Worm (Caenorhabditis elegans) whole organism, L3 larva: ENCODE data around the gene fbxa-116.

Source experiments
- aly-2 ChIP-seq: fragments of 150-350 bp; optimal IDR thresholded peaks from 2 replicates; lab custom pipeline; 2014; ENCODE audit warnings: missing biosample characterization, missing genetic modification characterization
- ceh-28 ChIP-seq: fragments of 150-350 bp; optimal IDR thresholded peaks from 2 replicates; lab custom pipeline; 2014; ENCODE audit warnings: missing biosample characterization, missing genetic modification reagents, missing genetic modification characterization
- ceh-82 ChIP-seq: fragments of 150-350 bp; optimal IDR thresholded peaks from 2 replicates; lab custom pipeline; 2014; ENCODE audit warnings: missing biosample characterization, missing genetic modification characterization
- egl-5 ChIP-seq: fragments of 150-350 bp; optimal IDR thresholded peaks from 2 replicates; lab custom pipeline; 2017; ENCODE audit warnings: missing biosample characterization, missing genetic modification reagents, missing genetic modification characterization, inconsistent platforms
- elt-2 ChIP-seq: sonication (generic microtip); optimal IDR thresholded peaks from 2 replicates; lab custom pipeline; 2016; ENCODE audit warnings: missing genetic modification reagents, mild to moderate bottlenecking, missing genetic modification characterization, missing compliant biosample characterization
- elt-3 ChIP-seq, 3 experiments: fragments of 150-350 bp in 1 of 3; sonication (generic microtip) in 2 of 3; optimal IDR thresholded peaks; 2 replicates in 2 of 3; 4 replicates in 1 of 3; lab custom pipeline; 2014 to 2017; ENCODE audit warnings: missing biosample characterization in 3 of 3, missing genetic modification characterization in 3 of 3
- eor-1 ChIP-seq, 2 experiments: fragments of 150-350 bp; optimal IDR thresholded peaks; 2 replicates each; lab custom pipeline; 2014 to 2018; ENCODE audit warnings: missing biosample characterization in 2 of 2, missing genetic modification characterization in 2 of 2
- fkh-10 ChIP-seq: sonication (generic microtip); optimal IDR thresholded peaks from 2 replicates; lab custom pipeline; 2017; ENCODE audit warnings: missing biosample characterization, missing genetic modification reagents, missing genetic modification characterization
- fkh-2 ChIP-seq: fragments of 150-350 bp; optimal IDR thresholded peaks from 2 replicates; lab custom pipeline; 2014; ENCODE audit warnings: missing biosample characterization, missing genetic modification reagents, missing genetic modification characterization
- fos-1 ChIP-seq: fragments of 150-350 bp; optimal IDR thresholded peaks from 2 replicates; lab custom pipeline; 2014; ENCODE audit warnings: missing biosample characterization, missing genetic modification characterization
- jun-1 ChIP-seq: fragments of 150-350 bp; optimal IDR thresholded peaks from 2 replicates; lab custom pipeline; 2014; ENCODE audit warnings: missing biosample characterization, missing genetic modification reagents, missing genetic modification characterization
- lin-39 ChIP-seq: fragments of 150-350 bp; optimal IDR thresholded peaks from 2 replicates; lab custom pipeline; 2018; ENCODE audit warnings: missing biosample characterization, missing genetic modification reagents, missing genetic modification characterization
- mdl-1 ChIP-seq: fragments of 150-350 bp; optimal IDR thresholded peaks from 2 replicates; lab custom pipeline; 2014; ENCODE audit warnings: missing biosample characterization, missing genetic modification characterization
- mml-1 ChIP-seq: fragments of 150-350 bp; sonication (generic microtip); optimal IDR thresholded peaks from 3 replicates; lab custom pipeline; 2014; ENCODE audit warnings: missing biosample characterization, missing genetic modification characterization
- nfya-1 ChIP-seq: sonication (generic microtip); optimal IDR thresholded peaks from 2 replicates; lab custom pipeline; 2017; ENCODE audit warnings: missing genetic modification characterization, mild to moderate bottlenecking, missing compliant biosample characterization, antibody characterized with exemption, moderate library complexity; ENCODE audit not compliant: insufficient read depth
- nhr-11 ChIP-seq: fragments of 150-350 bp; optimal IDR thresholded peaks from 2 replicates; lab custom pipeline; 2014; ENCODE audit warnings: missing biosample characterization, missing genetic modification characterization
- nhr-12 ChIP-seq: fragments of 150-350 bp; optimal IDR thresholded peaks from 2 replicates; lab custom pipeline; 2014; ENCODE audit warnings: missing biosample characterization, missing genetic modification characterization
- nhr-23 ChIP-seq: fragments of 150-350 bp; optimal IDR thresholded peaks from 2 replicates; lab custom pipeline; 2014; ENCODE audit warnings: missing biosample characterization, missing genetic modification reagents, missing genetic modification characterization
- nhr-237 ChIP-seq: fragments of 150-350 bp; optimal IDR thresholded peaks from 2 replicates; lab custom pipeline; 2014; ENCODE audit warnings: missing biosample characterization, missing genetic modification characterization
- nhr-28 ChIP-seq: fragments of 150-350 bp; optimal IDR thresholded peaks from 2 replicates; lab custom pipeline; 2014; ENCODE audit warnings: missing biosample characterization, missing genetic modification characterization
- nhr-43 ChIP-seq: sonication (generic microtip); optimal IDR thresholded peaks from 2 replicates; lab custom pipeline; 2016; ENCODE audit warnings: mild to moderate bottlenecking, missing genetic modification characterization, missing compliant biosample characterization; ENCODE audit not compliant: poor library complexity, severe bottlenecking
- pha-4 ChIP-seq: fragments of 150-350 bp; optimal IDR thresholded peaks from 2 replicates; lab custom pipeline; 2014; ENCODE audit warnings: missing biosample characterization, missing genetic modification reagents, missing genetic modification characterization
- pqm-1 ChIP-seq: fragments of 150-350 bp; optimal IDR thresholded peaks from 2 replicates; lab custom pipeline; 2017; ENCODE audit warnings: missing biosample characterization, missing genetic modification characterization, inconsistent platforms
- skn-1 ChIP-seq: fragments of 150-350 bp; optimal IDR thresholded peaks from 2 replicates; lab custom pipeline; 2014; ENCODE audit warnings: missing biosample characterization, missing genetic modification characterization
- snpc-4 ChIP-seq: fragments of 150-350 bp; optimal IDR thresholded peaks from 2 replicates; lab custom pipeline; 2014; ENCODE audit warnings: missing biosample characterization, missing genetic modification characterization
- unc-39 ChIP-seq: sonication (generic microtip); optimal IDR thresholded peaks from 4 replicates; lab custom pipeline; 2017; ENCODE audit warnings: missing biosample characterization, missing genetic modification characterization
- unc-62 ChIP-seq: fragments of 150-350 bp; sonication (generic microtip); optimal IDR thresholded peaks from 4 replicates; lab custom pipeline; 2014; ENCODE audit warnings: missing biosample characterization, missing genetic modification reagents, missing genetic modification characterization
- zag-1 ChIP-seq: fragments of 150-350 bp; optimal IDR thresholded peaks from 2 replicates; lab custom pipeline; 2014; ENCODE audit warnings: missing biosample characterization, missing genetic modification characterization
- ztf-11 ChIP-seq: fragments of 150-350 bp; optimal IDR thresholded peaks from 2 replicates; lab custom pipeline; 2014; ENCODE audit warnings: missing biosample characterization, missing genetic modification characterization
- ztf-4 ChIP-seq: fragments of 150-350 bp; optimal IDR thresholded peaks from 2 replicates; lab custom pipeline; 2014; ENCODE audit warnings: missing biosample characterization, missing genetic modification characterization

The fbxa-116 gene

DNA sequence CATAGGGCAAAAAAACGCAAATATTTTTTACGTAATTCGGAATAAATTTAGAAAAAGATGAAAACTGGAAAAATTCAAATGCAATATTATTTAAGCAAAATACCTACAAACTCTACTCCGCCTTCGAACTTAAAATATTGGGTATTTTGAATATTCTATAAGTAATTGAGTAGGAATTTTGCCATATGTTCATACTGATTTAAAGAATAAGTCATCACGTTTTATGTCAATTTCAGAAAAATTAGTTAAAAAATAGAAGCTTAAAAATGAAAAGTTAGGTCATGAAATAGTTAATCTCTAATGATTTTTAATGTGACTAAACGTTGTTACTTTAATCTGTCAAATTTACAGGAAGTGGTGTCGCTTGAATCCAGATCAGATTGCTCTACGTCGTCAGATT is 37.3 kb downstream of the fbxa-116 start, which contains the start of gene F19B2.7:
Gene F19B2.7 (plus strand): TSS at position 301 of the 400 bp plus-strand sequence.
- TF ChIP-seq lin-39 (no peak), nhr-43 (no peak), zag-1 (tag; lab: Kevin White, UChicago) (no peak)

DNA sequence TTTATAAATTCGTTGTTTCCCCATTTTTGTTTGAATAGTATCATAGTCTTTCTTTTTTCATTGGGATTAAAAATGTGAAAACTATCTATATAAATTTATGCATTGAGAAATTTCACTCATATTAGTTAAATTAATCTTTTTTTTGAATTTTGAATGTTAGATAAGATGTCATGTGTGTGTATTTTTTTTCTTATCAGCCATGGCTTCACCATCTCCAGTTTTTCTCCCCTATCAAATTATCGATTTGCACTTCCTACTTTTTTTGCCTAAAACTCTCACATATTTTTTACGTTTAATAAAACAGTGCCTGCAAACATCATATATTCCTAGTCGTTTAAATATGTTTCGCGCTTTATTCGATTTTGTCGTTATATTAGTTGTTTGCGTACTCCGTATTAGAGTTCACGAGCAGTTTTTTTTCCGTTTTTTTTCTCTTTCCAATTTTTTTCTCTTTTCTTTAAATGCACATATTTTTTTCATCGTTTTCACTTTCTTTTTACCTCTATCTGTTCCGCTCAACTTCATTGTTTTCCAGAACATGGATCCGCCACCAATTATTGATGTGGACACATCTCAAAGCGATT is 40.9 kb downstream of the fbxa-116 start, which contains the start of gene Y113G7A.13:
Gene Y113G7A.13 (plus strand): TSS at position 534 of the 584 bp plus-strand sequence.
- TF ChIP-seq pqm-1 (tag; lab: Kevin White, UChicago) (peak; percentile 80), elt-2 (tag; lab: Kevin White, UChicago) (peak; percentile 97), jun-1 (tag; lab: Kevin White, UChicago) (peak; percentile 36), pha-4 (peak; percentile 54), ceh-28 (tag; lab: Kevin White, UChicago) (peak; percentile 35), mml-1 (tag; lab: Kevin White, UChicago) (no peak)

- TF ChIP-seq zag-1 (tag; lab: Kevin White, UChicago) (no peak), eor-1 (tag; optimal IDR thresholded peaks at IDR 0.05; lab: Kevin White, UChicago) (no peak), nhr-12 (tag; lab: Kevin White, UChicago) (no peak), nhr-28 (tag; lab: Kevin White, UChicago) (no peak), aly-2 (tag; lab: Kevin White, UChicago) (no peak), ceh-28 (tag; lab: Kevin White, UChicago) (no peak), mdl-1 (tag; lab: Kevin White, UChicago) (no peak), fos-1 (tag; lab: Kevin White, UChicago) (no peak), unc-62 (GFP tag; lab: Kevin White, UChicago) (no peak), nhr-11 (no peak)
Measured at ce11 chrV:20143711-20144110, 45.0 kb downstream of the fbxa-116 start.

DNA sequence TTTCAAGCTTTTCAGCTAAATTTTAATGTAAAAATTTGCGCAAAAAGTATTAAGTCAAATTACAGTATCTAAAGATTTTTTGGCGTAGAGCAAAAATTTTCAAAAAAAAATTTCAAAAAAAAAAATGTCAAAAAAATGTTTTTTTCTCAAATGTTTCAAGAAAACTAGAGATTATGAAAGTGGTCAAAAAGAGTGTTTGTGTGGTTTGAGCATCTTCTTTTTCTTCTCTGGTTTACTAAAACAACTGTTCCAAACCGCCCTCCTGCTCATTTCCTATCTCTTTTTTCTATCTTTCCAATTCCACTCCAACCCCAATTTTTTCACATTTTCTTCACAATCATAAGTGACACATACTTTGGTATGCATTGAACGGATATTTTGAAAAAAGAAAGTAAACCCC is 46.4 kb downstream of the fbxa-116 start, which contains the start of gene Y113G7A.12:
Gene Y113G7A.12 (plus strand): TSS at position 301 of the 400 bp plus-strand sequence.
- TF ChIP-seq egl-5 (tag; lab: Kevin White, UChicago) (no peak), ceh-82 (no peak), unc-39 (no peak), unc-62 (GFP tag; lab: Kevin White, UChicago) (no peak), ceh-28 (tag; lab: Kevin White, UChicago) (no peak), fos-1 (tag; lab: Kevin White, UChicago) (no peak), skn-1 (tag; lab: Kevin White, UChicago) (no peak)

DNA sequence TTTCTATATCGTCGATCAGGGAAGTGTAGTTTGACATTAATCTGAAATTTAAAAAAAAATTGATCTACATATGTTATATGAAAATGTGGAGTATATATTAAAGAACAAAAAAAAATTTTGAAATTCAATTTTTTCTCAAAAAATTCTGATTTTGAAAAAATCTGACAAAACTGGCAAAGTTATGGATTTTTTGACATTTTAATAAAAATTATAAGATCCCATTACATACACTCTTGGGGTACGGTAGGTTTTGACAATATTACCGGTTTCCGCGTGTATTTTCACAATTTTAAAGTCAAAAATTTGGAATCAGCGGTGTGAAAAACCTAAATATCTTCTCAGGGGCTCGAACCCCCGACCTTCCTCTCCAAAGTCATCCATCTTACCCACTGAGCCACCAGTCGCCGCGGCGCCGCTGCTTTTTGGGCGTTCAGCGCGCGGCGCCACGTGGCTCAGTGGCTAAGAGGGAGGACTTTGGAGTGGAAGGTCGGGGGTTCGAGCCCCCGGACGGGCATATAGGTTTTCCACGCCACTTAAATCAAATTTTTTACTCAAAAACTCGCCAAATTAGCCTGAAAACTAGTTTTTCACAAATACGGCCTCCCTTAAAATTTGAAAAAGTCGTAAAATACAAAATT is 50.2 kb downstream of the fbxa-116 start, which contains the start of gene Y113G7A.14:
Gene Y113G7A.14 (minus strand): TSS at position 51 of the 638 bp plus-strand sequence.
- no peak for TF ChIP-seq nhr-237 (tag; lab: Kevin White, UChicago)
- TF ChIP-seq unc-39 = no peak
- no peak for TF ChIP-seq elt-2 (tag; lab: Kevin White, UChicago)
- TF ChIP-seq nhr-12 (tag; lab: Kevin White, UChicago) = no peak
- no peak for TF ChIP-seq ztf-4 (tag; lab: Kevin White, UChicago)
- TF ChIP-seq fkh-10 (GFP tag; lab: Kevin White, UChicago) = no peak
- no peak for TF ChIP-seq zag-1 (tag; lab: Kevin White, UChicago)
- TF ChIP-seq lin-39 = no peak
- no peak for TF ChIP-seq aly-2 (tag; lab: Kevin White, UChicago)
- no peak for TF ChIP-seq eor-1 (tag; optimal IDR thresholded peaks at IDR 0.05; lab: Kevin White, UChicago)
- no peak for TF ChIP-seq fkh-2
- TF ChIP-seq ztf-11 = no peak
- no peak for TF ChIP-seq snpc-4 (tag; lab: Kevin White, UChicago)
- TF ChIP-seq jun-1 (tag; lab: Kevin White, UChicago) = no peak
- TF ChIP-seq elt-3 (tag; optimal IDR thresholded peaks at IDR 0.05; lab: Kevin White, UChicago) = no peak
- TF ChIP-seq nfya-1 (tag; lab: Kevin White, UChicago) = no peak
- TF ChIP-seq nhr-23 (tag; lab: Kevin White, UChicago) = no peak
- TF ChIP-seq nhr-11 = no peak
- TF ChIP-seq mdl-1 (tag; lab: Kevin White, UChicago) = no peak
- TF ChIP-seq nhr-28 (tag; lab: Kevin White, UChicago) = no peak
- TF ChIP-seq, all 47 proteins: peak for 0
